Worm (Caenorhabditis elegans) whole organism, L3 larva: Measurements from ENCODE around the gene fbxa-26.

Source experiments
- R02D3.7 ChIP-seq: fragments of 150-350 bp; optimal IDR thresholded peaks from 2 replicates; lab custom pipeline; 2014; ENCODE audit warnings: missing biosample characterization, missing genetic modification characterization
- ZK546.5 ChIP-seq: sonication (generic microtip); optimal IDR thresholded peaks from 2 replicates; lab custom pipeline; 2017; ENCODE audit warnings: missing biosample characterization, missing genetic modification characterization
- ama-1 ChIP-seq: fragments of 150-350 bp; optimal IDR thresholded peaks from 2 replicates; lab custom pipeline; 2018
- ceh-16 ChIP-seq: sonication (generic microtip); optimal IDR thresholded peaks from 2 replicates; lab custom pipeline; 2017; ENCODE audit warnings: missing biosample characterization, missing genetic modification characterization
- ceh-9 ChIP-seq: sonication (generic microtip); optimal IDR thresholded peaks from 2 replicates; lab custom pipeline; 2018; ENCODE audit warnings: missing biosample characterization, missing genetic modification characterization
- daf-12 ChIP-seq: fragments of 150-350 bp; optimal IDR thresholded peaks from 2 replicates; lab custom pipeline; 2014; ENCODE audit warnings: missing biosample characterization, missing genetic modification reagents, missing genetic modification characterization
- elt-3 ChIP-seq, 3 experiments: fragments of 150-350 bp in 1 of 3; sonication (generic microtip) in 2 of 3; optimal IDR thresholded peaks; 2 replicates in 2 of 3; 4 replicates in 1 of 3; lab custom pipeline; 2014 to 2017; ENCODE audit warnings: missing biosample characterization in 3 of 3, missing genetic modification characterization in 3 of 3
- unc-39 ChIP-seq: sonication (generic microtip); optimal IDR thresholded peaks from 4 replicates; lab custom pipeline; 2017; ENCODE audit warnings: missing biosample characterization, missing genetic modification characterization

DNA sequence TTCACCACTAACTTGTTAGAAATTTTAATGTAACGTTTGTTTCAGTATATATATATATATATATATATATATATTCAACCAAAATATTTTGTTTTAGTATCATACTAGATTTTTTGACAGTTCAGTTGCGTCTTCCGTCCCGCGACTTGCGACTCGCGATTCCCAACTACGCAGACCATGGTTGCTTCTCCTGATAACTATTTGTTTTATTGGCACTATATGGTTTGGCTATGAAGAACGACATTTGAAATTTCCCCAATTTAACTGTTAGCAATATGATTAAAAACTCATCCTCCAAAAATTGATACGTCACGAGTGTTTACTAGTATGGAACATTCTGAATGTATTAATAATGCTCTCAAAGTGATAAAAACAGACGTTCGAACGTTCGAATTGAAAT, 42.4 kb upstream of the fbxa-26 start:
- TF ChIP-seq elt-3 (tag; optimal IDR thresholded peaks at IDR 0.05; lab: Kevin White, UChicago) (no peak), ama-1 (no peak), R02D3.7 (no peak), ceh-16 (tag; lab: Kevin White, UChicago) (no peak), ZK546.5 (tag; lab: Kevin White, UChicago) (no peak), daf-12 (tag; lab: Kevin White, UChicago) (no peak), unc-39 (tag; lab: Kevin White, UChicago) (no peak), ceh-9 (no peak)
